Worm (Caenorhabditis elegans): Measurements from ENCODE around the gene F17H10.2.

- TF ChIP-seq ztf-11 (tag; optimal IDR thresholded peaks at IDR 0.05) (no peak), zag-1 (tag; optimal IDR thresholded peaks at IDR 0.05) (no peak)
Observed at ce11 chrX:13074373-13074772, 39.2 kb upstream of the F17H10.2 start, which contains the start of gene ceh-28.
